Worm (Caenorhabditis elegans) whole organism, L4 larva: ENCODE data around the gene D2089.3.

ENCODE experiments used
- D1046.2 ChIP-seq: fragments of 200-800 bp; sonication (Bioruptor generic); IDR thresholded peaks from 2 replicates; pipeline ENCODE4 v1.3.6; 2022; ENCODE audit warnings: missing genetic modification characterization, missing compliant biosample characterization
- F26F4.8 ChIP-seq: fragments of 200-800 bp; sonication (Bioruptor generic); conservative IDR thresholded peaks from 2 replicates; pipeline ENCODE4 v1.3.6; 2022; ENCODE audit warnings: missing genetic modification characterization, missing compliant biosample characterization
- F49E8.2 ChIP-seq: sonication (generic microtip); optimal IDR thresholded peaks from 2 replicates; lab custom pipeline; 2016; ENCODE audit warnings: missing compliant biosample characterization, mild to moderate bottlenecking, missing genetic modification characterization, borderline replicate concordance
- T26A8.4 ChIP-seq: fragments of 200-800 bp; sonication (Bioruptor generic); IDR thresholded peaks from 2 replicates; pipeline ENCODE4 v1.3.6; 2022; ENCODE audit warnings: missing genetic modification characterization, missing compliant biosample characterization
- Y48G9A.11 ChIP-seq: fragments of 200-800 bp; sonication (Bioruptor generic); IDR thresholded peaks from 2 replicates; pipeline ENCODE4 v1.3.6; 2022; ENCODE audit warnings: missing genetic modification reagents, missing genetic modification characterization, missing compliant biosample characterization
- Y5F2A.4 ChIP-seq: fragments of 200-800 bp; sonication (Bioruptor generic); optimal IDR thresholded peaks from 2 replicates; lab custom pipeline; 2018; ENCODE audit warnings: mild to moderate bottlenecking, missing genetic modification characterization, missing compliant biosample characterization
- ama-1 ChIP-seq: fragments of 150-350 bp; optimal IDR thresholded peaks from 2 replicates; lab custom pipeline; 2014; ENCODE audit warnings: inconsistent platforms, mixed read lengths
- ceh-44 ChIP-seq: fragments of 200-800 bp; sonication (Bioruptor generic); IDR thresholded peaks from 2 replicates; pipeline ENCODE4 v1.3.6; 2022; ENCODE audit warnings: missing genetic modification reagents, missing genetic modification characterization, missing compliant biosample characterization
- ces-1 ChIP-seq: fragments of 150-350 bp; sonication (generic microtip); optimal IDR thresholded peaks from 4 replicates; lab custom pipeline; 2014; ENCODE audit warnings: missing biosample characterization, missing genetic modification reagents, missing genetic modification characterization
- ctbp-1 ChIP-seq: fragments of 200-800 bp; sonication (Bioruptor generic); IDR thresholded peaks from 2 replicates; pipeline ENCODE4 v1.3.6; 2022; ENCODE audit warnings: missing genetic modification reagents, missing genetic modification characterization, missing compliant biosample characterization
- daf-12 ChIP-seq: fragments of 150-350 bp; optimal IDR thresholded peaks from 2 replicates; lab custom pipeline; 2014; ENCODE audit warnings: missing biosample characterization, missing genetic modification reagents, missing genetic modification characterization
- daf-16 ChIP-seq, 3 experiments: sonication (generic microtip); optimal IDR thresholded peaks; 2 replicates each; lab custom pipeline; 2016 to 2017; ENCODE audit warnings: missing genetic modification characterization in 3 of 3, missing genetic modification reagents in 3 of 3, mild to moderate bottlenecking in 2 of 3, missing compliant biosample characterization in 2 of 3, missing biosample characterization in 1 of 3, moderate library complexity in 1 of 3
- dmd-6 ChIP-seq: fragments of 200-800 bp; sonication (Bioruptor generic); IDR thresholded peaks from 2 replicates; pipeline ENCODE4 v1.3.6; 2022; ENCODE audit warnings: missing genetic modification reagents, missing genetic modification characterization, missing compliant biosample characterization
- dpl-1 ChIP-seq: fragments of 150-350 bp; optimal IDR thresholded peaks from 2 replicates; lab custom pipeline; 2014; ENCODE audit warnings: missing biosample characterization, missing genetic modification reagents, missing genetic modification characterization
- dve-1 ChIP-seq: sonication (generic microtip); optimal IDR thresholded peaks from 2 replicates; lab custom pipeline; 2017; ENCODE audit warnings: antibody characterized with exemption, mild to moderate bottlenecking, missing genetic modification characterization, missing compliant biosample characterization; ENCODE audit not compliant: insufficient read depth
- egl-43 ChIP-seq: fragments of 200-800 bp; sonication (Bioruptor generic); IDR thresholded peaks from 2 replicates; pipeline ENCODE4 v1.3.6; 2022; ENCODE audit warnings: missing genetic modification reagents, missing genetic modification characterization, missing compliant biosample characterization
- hlh-11 ChIP-seq: fragments of 200-800 bp; sonication (Bioruptor generic); optimal IDR thresholded peaks from 2 replicates; lab custom pipeline; 2018; ENCODE audit warnings: mild to moderate bottlenecking, missing genetic modification characterization, missing compliant biosample characterization
- hlh-30 ChIP-seq: sonication (generic microtip); optimal IDR thresholded peaks from 2 replicates; lab custom pipeline; 2017; ENCODE audit warnings: antibody characterized with exemption, mild to moderate bottlenecking, missing genetic modification characterization, missing compliant biosample characterization; ENCODE audit not compliant: insufficient read depth
- hmg-1.1 ChIP-seq: fragments of 200-800 bp; sonication (Bioruptor generic); IDR thresholded peaks from 2 replicates; pipeline ENCODE4 v1.3.6; 2022; ENCODE audit warnings: missing genetic modification reagents, missing genetic modification characterization, missing compliant biosample characterization
- jun-1 ChIP-seq: fragments of 150-350 bp; optimal IDR thresholded peaks from 2 replicates; lab custom pipeline; 2014; ENCODE audit warnings: missing biosample characterization, missing genetic modification reagents, missing genetic modification characterization
- lim-7 ChIP-seq: fragments of 200-800 bp; sonication (Bioruptor generic); IDR thresholded peaks from 2 replicates; pipeline ENCODE4 v1.3.6; 2022; ENCODE audit warnings: missing genetic modification characterization, missing compliant biosample characterization
- lin-38 ChIP-seq: fragments of 200-800 bp; sonication (Bioruptor generic); IDR thresholded peaks from 2 replicates; pipeline ENCODE4 v1.3.6; 2022; ENCODE audit warnings: missing genetic modification reagents, missing genetic modification characterization, missing compliant biosample characterization
- madf-9 ChIP-seq: fragments of 200-800 bp; sonication (Bioruptor generic); conservative IDR thresholded peaks from 2 replicates; pipeline ENCODE4 v1.3.6; 2022; ENCODE audit warnings: missing genetic modification reagents, missing genetic modification characterization, missing compliant biosample characterization
- mep-1 ChIP-seq: fragments of 150-350 bp; sonication (generic microtip); optimal IDR thresholded peaks from 3 replicates; lab custom pipeline; 2014; ENCODE audit warnings: missing biosample characterization, missing genetic modification characterization
- mes-2 ChIP-seq: sonication (generic microtip); optimal IDR thresholded peaks from 2 replicates; lab custom pipeline; 2016; ENCODE audit warnings: missing genotype, mild to moderate bottlenecking, missing genetic modification characterization, missing compliant biosample characterization; ENCODE audit not compliant: poor library complexity, severe bottlenecking
- mxl-3 ChIP-seq: fragments of 200-800 bp; sonication (Bioruptor generic); optimal IDR thresholded peaks from 2 replicates; lab custom pipeline; 2018; ENCODE audit warnings: mild to moderate bottlenecking, missing genetic modification characterization, missing compliant biosample characterization
- nhr-111 ChIP-seq: fragments of 200-800 bp; sonication (Bioruptor generic); optimal IDR thresholded peaks from 2 replicates; lab custom pipeline; 2018; ENCODE audit warnings: mild to moderate bottlenecking, missing genetic modification characterization, missing compliant biosample characterization
- nhr-28 ChIP-seq: fragments of 150-350 bp; optimal IDR thresholded peaks from 2 replicates; lab custom pipeline; 2014; ENCODE audit warnings: missing biosample characterization, missing genetic modification characterization
- nhr-42 ChIP-seq: fragments of 200-800 bp; sonication (Bioruptor generic); IDR thresholded peaks from 2 replicates; pipeline ENCODE4 v1.3.6; 2022; ENCODE audit warnings: missing genetic modification characterization, missing compliant biosample characterization
- nhr-76 ChIP-seq: fragments of 150-350 bp; optimal IDR thresholded peaks from 2 replicates; lab custom pipeline; 2014; ENCODE audit warnings: missing biosample characterization, missing genetic modification characterization
- php-3 ChIP-seq: fragments of 200-800 bp; sonication (Bioruptor generic); IDR thresholded peaks from 2 replicates; pipeline ENCODE4 v1.3.6; 2022; ENCODE audit warnings: missing genetic modification reagents, missing genetic modification characterization, missing compliant biosample characterization
- pqm-1 ChIP-seq: sonication (generic microtip); optimal IDR thresholded peaks from 2 replicates; lab custom pipeline; 2017; ENCODE audit warnings: missing biosample characterization, missing genetic modification characterization
- saeg-2 ChIP-seq: fragments of 200-800 bp; sonication (Bioruptor generic); IDR thresholded peaks from 2 replicates; pipeline ENCODE4 v1.3.6; 2022; ENCODE audit warnings: missing genetic modification reagents, missing genetic modification characterization, missing compliant biosample characterization
- set-16 ChIP-seq: fragments of 200-800 bp; sonication (Bioruptor generic); IDR thresholded peaks from 2 replicates; pipeline ENCODE4 v1.3.6; 2022; ENCODE audit warnings: missing genetic modification reagents, missing genetic modification characterization, missing compliant biosample characterization
- snpc-1.2 ChIP-seq: fragments of 200-800 bp; sonication (Bioruptor generic); IDR thresholded peaks from 2 replicates; pipeline ENCODE4 v1.3.6; 2022; ENCODE audit warnings: missing genetic modification reagents, missing genetic modification characterization, missing compliant biosample characterization
- spr-3 ChIP-seq: fragments of 200-800 bp; sonication (Bioruptor generic); optimal IDR thresholded peaks from 2 replicates; lab custom pipeline; 2018; ENCODE audit warnings: mild to moderate bottlenecking, missing genetic modification characterization, missing compliant biosample characterization
- tra-1 ChIP-seq: fragments of 200-800 bp; sonication (Bioruptor generic); IDR thresholded peaks from 2 replicates; pipeline ENCODE4 v1.3.6; 2022; ENCODE audit warnings: missing genetic modification reagents, missing genetic modification characterization, missing compliant biosample characterization
- unc-130 ChIP-seq: sonication (generic microtip); optimal IDR thresholded peaks from 2 replicates; lab custom pipeline; 2016; ENCODE audit warnings: missing genetic modification reagents, missing genetic modification characterization, missing compliant biosample characterization
- unc-62 ChIP-seq, 3 experiments: fragments of 150-350 bp in 1 of 3; sonication (generic microtip); optimal IDR thresholded peaks in 2 of 3; peaks in 1 of 3; 1 replicate in 1 of 3; 2 replicates in 2 of 3; lab custom pipeline; 2014 to 2017; ENCODE audit warnings: missing biosample characterization in 3 of 3, missing genetic modification characterization in 3 of 3, missing genetic modification reagents in 3 of 3, missing genotype in 1 of 3
- vab-7 ChIP-seq: fragments of 200-800 bp; sonication (Bioruptor generic); IDR thresholded peaks from 2 replicates; pipeline ENCODE4 v1.3.6; 2022; ENCODE audit warnings: missing genetic modification reagents, missing genetic modification characterization, missing compliant biosample characterization
- zip-11 ChIP-seq: fragments of 200-800 bp; sonication (Bioruptor generic); IDR thresholded peaks from 2 replicates; pipeline ENCODE4 v1.3.6; 2022; ENCODE audit warnings: missing genetic modification characterization, missing compliant biosample characterization

D2089.3 gene

ce11 chrII:10658576-10659256 lies 6.2 kb downstream of the D2089.3 start, which contains the start of the genes snu-13 and rsp-7 (continued):
- TF ChIP-seq zip-11 (GFP tag; lab: Robert Waterston, UW) = no peak
- TF ChIP-seq hlh-30 (tag; lab: Kevin White, UChicago) = peak; percentile 65
- TF ChIP-seq madf-9 (GFP tag; lab: Robert Waterston, UW) = no peak
- TF ChIP-seq dpl-1 (GFP tag; lab: Kevin White, UChicago) = peak; percentile 78
- TF ChIP-seq dmd-6 = peak; percentile 54
- TF ChIP-seq saeg-2 = no peak
- TF ChIP-seq spr-3 (GFP tag; lab: Kevin White, UChicago) = no peak
- no peak for TF ChIP-seq ces-1 (GFP tag; lab: Kevin White, UChicago)
- peak; percentile 7 for TF ChIP-seq F49E8.2 (tag; lab: Kevin White, UChicago)
- TF ChIP-seq nhr-76 (tag; lab: Kevin White, UChicago) = no peak
- no peak for TF ChIP-seq D1046.2 (GFP tag; lab: Robert Waterston, UW)

DNA sequence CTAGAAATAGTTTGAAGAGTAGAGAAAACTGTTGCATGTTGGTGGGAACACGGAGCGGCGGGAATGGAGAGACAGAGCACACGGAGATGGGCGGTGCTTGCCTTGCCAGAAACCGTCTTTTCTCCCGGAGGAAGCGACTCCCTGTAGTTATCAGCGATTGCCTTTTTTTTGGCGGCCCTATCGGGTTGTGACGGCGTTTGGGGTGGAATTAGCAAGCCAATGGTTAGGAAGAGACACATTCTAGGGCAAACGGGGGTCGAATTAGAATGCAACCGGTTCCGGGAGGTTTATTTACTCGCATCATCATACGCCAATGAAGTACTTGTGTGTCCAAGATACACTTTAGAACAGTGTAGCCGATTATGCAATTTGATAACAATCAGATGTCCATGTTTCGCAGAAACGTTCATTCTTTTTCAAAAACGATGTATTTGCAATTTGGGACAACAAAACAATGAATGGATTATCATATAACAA lies 7.3 kb downstream of the D2089.3 start, which contains the start of gene lact-3:
Gene lact-3 (minus strand): TSS at position 51 of the 477 bp plus-strand sequence.
- peak; percentile 44 for TF ChIP-seq dmd-6
- TF ChIP-seq dve-1 = no peak
- TF ChIP-seq vab-7 = no peak
- TF ChIP-seq php-3 (GFP tag; lab: Robert Waterston, UW) = peak; percentile 51; the same call in 1 of the 2 replicates
- TF ChIP-seq unc-62 (GFP tag; optimal IDR thresholded peaks at IDR 0.05 in 1 of 2; lab: Kevin White, UChicago) = peak in 1 of 2 experiments; percentile 3
- TF ChIP-seq unc-62 (tag; optimal IDR thresholded peaks at IDR 0.05; lab: Kevin White, UChicago) = no peak
- TF ChIP-seq set-16 (GFP tag; lab: Robert Waterston, UW) = peak; percentile 17; the same call in 1 of the 2 replicates
- TF ChIP-seq ctbp-1 (GFP tag; lab: Robert Waterston, UW) = 0 out of 2 replicates have a peak, but pooled peaks have one; percentile 29
- TF ChIP-seq pqm-1 = peak; percentile 14
- peak; percentile 25 for TF ChIP-seq mxl-3 (GFP tag; lab: Kevin White, UChicago)
- 0 out of 2 replicates have a peak, but pooled peaks have one; percentile 40 for TF ChIP-seq F26F4.8
- peak; percentile 40 for TF ChIP-seq Y48G9A.11
- peak; percentile 57 for TF ChIP-seq mes-2 (tag; lab: Kevin White, UChicago)
- TF ChIP-seq jun-1 = no peak
- peak; percentile 21 for TF ChIP-seq hlh-11 (tag; lab: Kevin White, UChicago)
- peak; percentile 41; the same call in 1 of the 2 replicates for TF ChIP-seq egl-43
- TF ChIP-seq lim-7 (GFP tag; lab: Robert Waterston, UW) = peak; percentile 50; the same call in 1 of the 2 replicates
- TF ChIP-seq ceh-44 (GFP tag; lab: Robert Waterston, UW) = no peak
- TF ChIP-seq nhr-111 (GFP tag; lab: Kevin White, UChicago) = peak; percentile 41
- TF ChIP-seq T26A8.4 (GFP tag; lab: Robert Waterston, UW) = peak; percentile 16; the same call in 1 of the 2 replicates
- TF ChIP-seq spr-3 (GFP tag; lab: Kevin White, UChicago) = no peak
- TF ChIP-seq hmg-1.1 (GFP tag; lab: Robert Waterston, UW) = no peak
- TF ChIP-seq Y5F2A.4 (GFP tag; lab: Kevin White, UChicago) = peak; percentile 20
- no peak for TF ChIP-seq unc-130 (GFP tag; lab: Kevin White, UChicago)
- TF ChIP-seq daf-12 (tag; lab: Kevin White, UChicago) = no peak
- peak; percentile 15; the same call in 1 of the 2 replicates for TF ChIP-seq snpc-1.2 (GFP tag; lab: Robert Waterston, UW)
- peak; percentile 65 for TF ChIP-seq nhr-28 (tag; lab: Kevin White, UChicago)
- TF ChIP-seq D1046.2 (GFP tag; lab: Robert Waterston, UW) = no peak
- TF ChIP-seq daf-16 (GFP tag; optimal IDR thresholded peaks at IDR 0.05; lab: Kevin White, UChicago) = no peak
- peak; percentile 36 for TF ChIP-seq daf-16 (tag; optimal IDR thresholded peaks at IDR 0.05; lab: Kevin White, UChicago)
- TF ChIP-seq ama-1 (lab: Kevin White, UChicago) = peak; percentile 58
- peak; percentile 49; the same call in 1 of the 2 replicates for TF ChIP-seq nhr-42 (GFP tag; lab: Robert Waterston, UW)
- TF ChIP-seq mep-1 (tag; lab: Kevin White, UChicago) = no peak
- TF ChIP-seq saeg-2 = no peak
- peak; percentile 62; the same call in 1 of the 2 replicates for TF ChIP-seq tra-1 (GFP tag; lab: Robert Waterston, UW)
- TF ChIP-seq lin-38 (GFP tag; lab: Robert Waterston, UW) = peak; percentile 69
